Fruit fly (Drosophila melanogaster) Kc167 (cell line): ENCODE data around the gene Tom40.

Experiments used
- Myc ChIP-seq: fragments of >200 bp; optimal IDR thresholded peaks from 2 replicates; lab custom pipeline; 2017; ENCODE audit warnings: missing external identifiers
- Sin3A ChIP-seq: fragments of >200 bp; optimal IDR thresholded peaks from 2 replicates; lab custom pipeline; 2018; ENCODE audit warnings: missing external identifiers
- h ChIP-seq: fragments of >200 bp; optimal IDR thresholded peaks from 3 replicates; lab custom pipeline; 2018; ENCODE audit warnings: missing external identifiers
- insv ChIP-seq: fragments of >200 bp; optimal IDR thresholded peaks from 3 replicates; lab custom pipeline; 2018; ENCODE audit warnings: missing external identifiers
- psq ChIP-seq: fragments of >200 bp; optimal IDR thresholded peaks from 2 replicates; lab custom pipeline; 2017; ENCODE audit warnings: missing external identifiers
- ttk ChIP-seq: sonication (Bioruptor generic); optimal IDR thresholded peaks from 2 replicates; lab custom pipeline; 2017; ENCODE audit warnings: missing external identifiers

Tom40 gene

DNA sequence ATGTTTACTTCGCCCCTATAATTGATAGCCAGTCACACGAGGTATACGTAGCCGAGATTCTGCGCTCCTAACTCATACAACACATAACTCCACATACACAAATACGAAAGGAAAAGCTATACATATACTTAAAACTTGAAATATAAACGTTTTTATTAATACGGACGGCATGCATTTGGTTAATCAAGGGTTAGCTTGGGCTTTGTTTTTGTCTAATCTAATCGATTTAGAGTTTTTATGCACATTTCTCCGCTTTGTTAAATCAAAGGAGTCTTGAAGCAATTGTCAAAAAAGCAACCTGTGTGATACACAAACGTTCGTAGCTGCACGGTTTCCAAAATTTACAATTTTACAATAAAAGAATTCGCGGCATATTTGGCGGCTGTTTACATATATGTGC, at the start of gene Tom40:
Tom40 (plus strand) TSS at position 301 of the 400 bp plus-strand sequence.
- TF ChIP-seq Sin3A (lab: Kevin White, UChicago) (no peak), h (no peak), insv (lab: Kevin White, UChicago) (no peak), ttk (lab: Kevin White, UChicago) (no peak), Myc (lab: Kevin White, UChicago) (no peak), psq (no peak)

DNA sequence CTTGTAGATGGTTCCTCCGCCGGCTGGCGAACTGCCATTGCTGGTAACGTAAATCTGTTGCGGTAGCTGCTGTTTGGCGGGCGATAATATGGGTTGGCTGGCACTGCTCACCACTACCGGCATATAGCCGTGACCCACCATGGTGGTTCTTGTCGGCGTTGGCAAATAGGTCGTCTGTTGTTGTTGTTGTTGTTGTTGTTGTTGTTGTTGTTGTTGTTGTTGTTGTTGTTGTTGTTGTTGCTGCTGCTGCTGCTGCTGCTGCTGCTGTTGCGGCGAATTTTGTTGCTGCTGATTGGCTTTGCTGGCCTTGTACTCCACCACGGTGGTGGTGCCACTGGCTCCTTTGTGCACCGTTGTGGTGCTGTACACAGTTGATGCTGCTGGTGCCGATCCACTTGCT, 47.8 kb upstream of the Tom40 start:
- TF ChIP-seq Sin3A (lab: Kevin White, UChicago) (no peak), insv (lab: Kevin White, UChicago) (no peak), ttk (lab: Kevin White, UChicago) (no peak), h (no peak), psq (no peak), Myc (lab: Kevin White, UChicago) (no peak)

- no peak for TF ChIP-seq ttk (lab: Kevin White, UChicago)
- no peak for TF ChIP-seq psq
- no peak for TF ChIP-seq Myc (lab: Kevin White, UChicago)
- TF ChIP-seq insv (lab: Kevin White, UChicago): no peak
- TF ChIP-seq Sin3A (lab: Kevin White, UChicago): no peak
Observed at dm6 chrX:7690683-7691082, 46.0 kb upstream of the Tom40 start.

DNA sequence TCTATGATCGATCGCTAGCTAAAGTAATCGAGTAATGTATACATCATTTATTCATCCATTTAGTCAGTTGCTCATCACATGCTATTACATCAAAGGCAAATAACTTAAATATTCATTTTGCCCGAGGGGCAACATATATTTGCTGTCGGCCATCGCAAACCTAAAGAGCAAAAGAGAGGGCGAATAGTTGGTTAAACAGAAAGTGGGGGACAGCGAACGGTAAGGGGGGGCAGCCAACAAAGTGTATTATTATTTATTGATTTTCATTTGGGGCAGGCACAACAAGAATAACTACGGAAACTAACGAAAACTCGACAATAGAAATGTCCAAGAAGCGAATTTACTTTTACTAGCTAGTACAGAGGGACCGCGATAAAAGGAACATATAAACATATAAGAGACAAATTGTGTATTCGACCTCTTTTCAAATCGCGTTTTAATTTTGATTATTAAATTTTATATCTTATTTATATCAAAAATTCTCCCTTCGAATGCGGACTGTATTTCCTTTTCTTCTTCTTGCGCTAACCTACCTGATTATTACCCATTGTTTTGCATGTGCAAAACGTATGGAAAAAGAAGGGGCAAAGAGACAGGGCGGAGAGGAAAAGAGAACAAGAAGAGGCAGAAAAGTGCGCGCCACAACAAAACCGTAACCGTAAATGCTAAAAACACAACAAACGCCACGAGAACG, 45.3 kb upstream of the Tom40 start:
- no peak for TF ChIP-seq Myc (lab: Kevin White, UChicago)
- TF ChIP-seq ttk (lab: Kevin White, UChicago): no peak
- no peak for TF ChIP-seq insv (lab: Kevin White, UChicago)
- TF ChIP-seq psq: no peak
- no peak for TF ChIP-seq h
- no peak for TF ChIP-seq Sin3A (lab: Kevin White, UChicago)

DNA sequence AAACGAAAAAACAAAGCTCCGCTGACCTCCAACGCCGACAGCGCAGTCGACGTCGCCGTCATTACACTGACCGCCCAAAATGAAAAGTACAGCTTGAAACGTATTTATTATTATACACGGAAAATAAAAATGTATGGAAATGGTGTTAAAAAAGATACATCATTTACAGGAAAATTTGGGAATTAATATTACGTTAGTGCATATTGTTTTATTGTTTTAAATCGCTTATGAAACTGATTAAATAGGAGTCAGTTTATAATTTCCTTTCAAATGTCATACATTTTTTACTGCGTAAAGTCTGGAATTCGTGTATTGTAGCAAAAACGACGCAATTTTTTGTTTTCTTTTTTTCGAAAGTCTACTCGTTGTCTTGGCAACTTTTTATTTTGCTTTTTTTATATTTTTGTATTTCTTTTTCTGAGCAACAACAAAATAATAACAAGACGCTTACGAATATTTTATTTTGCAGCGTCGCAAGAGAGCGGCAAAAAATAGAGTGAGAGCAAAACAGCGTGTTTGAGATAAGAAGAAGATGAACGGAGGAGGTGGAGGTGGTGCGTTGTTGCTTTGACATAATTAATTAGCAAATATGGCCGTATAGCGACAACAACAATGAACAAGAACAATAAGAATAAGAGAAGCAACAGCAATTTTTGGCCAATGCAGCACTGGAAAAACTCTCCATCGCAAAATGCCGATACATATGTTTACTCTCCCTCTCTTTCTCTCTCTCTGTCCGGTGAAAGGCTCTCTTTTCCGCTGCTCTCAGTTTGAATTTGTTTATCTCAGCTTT, 44.5 kb upstream of the Tom40 start:
- TF ChIP-seq insv (lab: Kevin White, UChicago) (no peak), Sin3A (lab: Kevin White, UChicago) (no peak), Myc (lab: Kevin White, UChicago) (no peak), psq (no peak)

dm6 chrX:7692740-7693064, 44.0 kb upstream of the Tom40 start:
- TF ChIP-seq psq (no peak), ttk (lab: Kevin White, UChicago) (no peak), Sin3A (lab: Kevin White, UChicago) (no peak), Myc (lab: Kevin White, UChicago) (no peak), insv (lab: Kevin White, UChicago) (no peak), h (no peak)

DNA sequence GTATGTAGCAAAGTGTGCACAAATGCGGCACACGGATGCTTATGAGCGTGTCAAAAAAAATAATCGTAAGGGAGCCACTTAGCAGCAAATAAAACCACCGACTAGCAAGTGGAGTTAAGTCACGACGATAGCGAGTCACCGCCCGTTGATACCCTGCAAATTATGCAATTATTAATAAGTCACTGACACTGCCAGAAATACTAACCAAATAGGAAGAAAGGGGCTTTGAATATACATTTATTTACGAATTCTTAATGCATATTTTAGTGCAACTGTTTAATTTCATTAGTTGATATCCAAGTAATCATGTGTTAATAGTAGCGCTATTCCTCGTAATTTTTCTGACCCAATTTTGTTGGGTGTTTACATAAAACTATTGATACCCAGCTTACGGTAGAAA, 43.3 kb upstream of the Tom40 start:
- TF ChIP-seq insv (lab: Kevin White, UChicago): no peak
- no peak for TF ChIP-seq Sin3A (lab: Kevin White, UChicago)
- no peak for TF ChIP-seq psq
- TF ChIP-seq h: no peak
- no peak for TF ChIP-seq Myc (lab: Kevin White, UChicago)
- TF ChIP-seq ttk (lab: Kevin White, UChicago): no peak

DNA sequence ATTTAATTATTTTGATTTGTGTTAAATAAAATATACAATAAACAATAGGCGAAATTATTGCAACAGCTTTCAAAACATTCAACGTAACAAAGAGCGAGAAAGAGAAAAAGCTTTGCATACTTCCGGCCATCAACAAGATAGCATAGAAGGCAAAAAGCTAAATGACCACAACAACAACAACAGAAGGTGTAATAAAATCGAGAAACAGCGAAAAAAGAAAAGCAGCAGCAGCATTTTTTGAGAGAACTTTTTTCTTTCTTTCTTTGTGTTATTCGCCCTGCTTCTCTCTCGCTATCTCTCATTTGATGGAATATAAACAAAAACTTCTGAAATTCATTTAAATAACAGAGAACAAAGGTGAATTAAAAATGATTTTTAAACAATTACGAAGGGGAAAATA, 42.5 kb upstream of the Tom40 start:
- TF ChIP-seq h: no peak
- no peak for TF ChIP-seq Myc (lab: Kevin White, UChicago)
- no peak for TF ChIP-seq insv (lab: Kevin White, UChicago)
- no peak for TF ChIP-seq psq
- TF ChIP-seq ttk (lab: Kevin White, UChicago): no peak
- no peak for TF ChIP-seq Sin3A (lab: Kevin White, UChicago)

DNA sequence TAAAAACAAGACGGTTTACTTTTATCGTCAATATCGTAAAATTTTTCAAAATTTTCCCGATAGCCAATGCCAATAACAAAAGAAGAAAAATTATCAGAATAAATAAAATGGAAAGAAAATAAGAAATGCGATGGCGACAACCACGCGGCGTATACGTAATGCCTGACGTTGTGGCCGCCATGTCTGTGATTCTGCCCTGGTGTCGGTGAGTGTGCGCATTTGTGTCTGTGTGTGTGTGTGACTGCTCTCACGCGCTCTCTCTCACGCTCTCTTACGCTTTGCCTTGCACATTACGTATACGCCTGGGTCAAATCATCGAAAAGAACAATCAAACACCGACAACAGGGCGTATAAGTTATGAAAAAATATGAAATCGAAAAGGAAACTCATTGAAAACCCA, 41.8 kb upstream of the Tom40 start:
- TF ChIP-seq Sin3A (lab: Kevin White, UChicago) (no peak), insv (lab: Kevin White, UChicago) (no peak), psq (no peak), ttk (lab: Kevin White, UChicago) (no peak), h (no peak), Myc (lab: Kevin White, UChicago) (no peak)

dm6 chrX:7695391-7696053, 41.2 kb upstream of the Tom40 start:
- TF ChIP-seq insv (lab: Kevin White, UChicago): no peak
- TF ChIP-seq ttk (lab: Kevin White, UChicago): no peak
- no peak for TF ChIP-seq h
- no peak for TF ChIP-seq Myc (lab: Kevin White, UChicago)
- TF ChIP-seq Sin3A (lab: Kevin White, UChicago): no peak
- no peak for TF ChIP-seq psq

dm6 chrX:7696165-7696564, 40.5 kb upstream of the Tom40 start:
- TF ChIP-seq insv (lab: Kevin White, UChicago) (no peak), psq (no peak), Sin3A (lab: Kevin White, UChicago) (no peak), ttk (lab: Kevin White, UChicago) (no peak), Myc (lab: Kevin White, UChicago) (no peak), h (no peak)
